Worm (Caenorhabditis elegans) whole organism, young adult: ENCODE measurements around the gene C26B2.8.

Experiments
- B0035.1 ChIP-seq: sonication (generic microtip); optimal IDR thresholded peaks from 2 replicates; lab custom pipeline; 2016; ENCODE audit warnings: missing genetic modification characterization, mild to moderate bottlenecking, missing compliant biosample characterization, missing genotype, missing genetic modification reagents
- B0336.3 ChIP-seq: fragments of 200-800 bp; sonication (Bioruptor generic); IDR thresholded peaks from 2 replicates; pipeline ENCODE4 v1.3.6; 2022; ENCODE audit warnings: missing genetic modification characterization, missing compliant biosample characterization
- D2030.7 ChIP-seq: fragments of 200-800 bp; sonication (Bioruptor generic); IDR thresholded peaks from 2 replicates; pipeline ENCODE4 v1.3.6; 2022; ENCODE audit warnings: missing genetic modification reagents, missing genetic modification characterization, missing compliant biosample characterization
- F33H1.4 ChIP-seq: fragments of 200-800 bp; sonication (Bioruptor generic); IDR thresholded peaks from 2 replicates; pipeline ENCODE4 v1.3.6; 2022; ENCODE audit warnings: missing genetic modification reagents, missing genetic modification characterization, missing compliant biosample characterization
- F39B2.1 ChIP-seq: fragments of 200-800 bp; sonication (Bioruptor generic); IDR thresholded peaks from 2 replicates; pipeline ENCODE4 v1.3.6; 2022; ENCODE audit warnings: missing genetic modification reagents, missing genetic modification characterization, missing compliant biosample characterization
- F52B5.7 ChIP-seq: sonication (generic microtip); optimal IDR thresholded peaks from 2 replicates; lab custom pipeline; 2016; ENCODE audit warnings: mild to moderate bottlenecking, missing genetic modification characterization, missing compliant biosample characterization
- F55B11.4 ChIP-seq: sonication (generic microtip); optimal IDR thresholded peaks from 2 replicates; lab custom pipeline; 2016; ENCODE audit warnings: missing compliant biosample characterization, missing genetic modification characterization, borderline replicate concordance; ENCODE audit not compliant: insufficient read depth
- F57A8.1 ChIP-seq: fragments of 200-800 bp; sonication (Bioruptor generic); optimal IDR thresholded peaks from 2 replicates; lab custom pipeline; 2018; ENCODE audit warnings: mild to moderate bottlenecking, missing genetic modification characterization, moderate library complexity, missing compliant biosample characterization
- T26A5.8 ChIP-seq: sonication (generic microtip); optimal IDR thresholded peaks from 2 replicates; lab custom pipeline; 2016; ENCODE audit warnings: missing genetic modification characterization, missing compliant biosample characterization
- Y53G8AR.9 ChIP-seq: fragments of 200-800 bp; sonication (Bioruptor generic); conservative IDR thresholded peaks from 2 replicates; pipeline ENCODE4 v1.3.6; 2022; ENCODE audit warnings: missing genetic modification reagents, missing genetic modification characterization, missing compliant biosample characterization
- ZK185.1 ChIP-seq: sonication (generic microtip); optimal IDR thresholded peaks from 2 replicates; lab custom pipeline; 2016; ENCODE audit warnings: mild to moderate bottlenecking, missing genetic modification characterization, missing compliant biosample characterization; ENCODE audit not compliant: poor library complexity, severe bottlenecking
- atf-7 ChIP-seq: sonication (generic microtip); optimal IDR thresholded peaks from 2 replicates; lab custom pipeline; 2017; ENCODE audit warnings: mild to moderate bottlenecking, missing genetic modification characterization, missing compliant biosample characterization
- athp-1 ChIP-seq: sonication (generic microtip); optimal IDR thresholded peaks from 2 replicates; lab custom pipeline; 2017; ENCODE audit warnings: mild to moderate bottlenecking, missing genetic modification characterization, missing compliant biosample characterization
- attf-5 ChIP-seq: fragments of 200-800 bp; sonication (Bioruptor generic); optimal IDR thresholded peaks from 2 replicates; lab custom pipeline; 2018; ENCODE audit warnings: mild to moderate bottlenecking, missing genetic modification characterization, missing compliant biosample characterization
- attf-6 ChIP-seq: fragments of 200-800 bp; sonication (Bioruptor generic); IDR thresholded peaks from 2 replicates; pipeline ENCODE4 v1.3.6; 2022; ENCODE audit warnings: missing genetic modification reagents, missing genetic modification characterization, missing compliant biosample characterization
- bed-2 ChIP-seq: fragments of 200-800 bp; sonication (Bioruptor generic); IDR thresholded peaks from 2 replicates; pipeline ENCODE4 v1.3.6; 2022; ENCODE audit warnings: missing genetic modification reagents, missing genetic modification characterization, missing compliant biosample characterization
- cebp-2 ChIP-seq: fragments of 200-800 bp; sonication (Bioruptor generic); IDR thresholded peaks from 2 replicates; pipeline ENCODE4 v1.3.6; 2022; ENCODE audit warnings: missing genetic modification characterization, missing compliant biosample characterization
- ceh-27 ChIP-seq: fragments of 200-800 bp; sonication (Bioruptor generic); optimal IDR thresholded peaks from 2 replicates; lab custom pipeline; 2018; ENCODE audit warnings: mild to moderate bottlenecking, missing genetic modification characterization, moderate library complexity, missing compliant biosample characterization
- ceh-58 ChIP-seq: fragments of 200-800 bp; sonication (Bioruptor generic); IDR thresholded peaks from 2 replicates; pipeline ENCODE4 v1.3.6; 2022; ENCODE audit warnings: missing genetic modification characterization, missing compliant biosample characterization
- ceh-79 ChIP-seq: sonication (generic microtip); optimal IDR thresholded peaks from 2 replicates; lab custom pipeline; 2017; ENCODE audit warnings: mild to moderate bottlenecking, missing genetic modification characterization, missing compliant biosample characterization
- chd-7 ChIP-seq: sonication (generic microtip); optimal IDR thresholded peaks from 2 replicates; lab custom pipeline; 2016; ENCODE audit warnings: mild to moderate bottlenecking, missing genetic modification characterization, moderate library complexity, missing compliant biosample characterization
- die-1 ChIP-seq: sonication (generic microtip); optimal IDR thresholded peaks from 2 replicates; lab custom pipeline; 2016; ENCODE audit warnings: missing genotype, mild to moderate bottlenecking, missing genetic modification characterization, missing compliant biosample characterization
- dox-1 ChIP-seq: fragments of 200-800 bp; sonication (Bioruptor generic); IDR thresholded peaks from 2 replicates; pipeline ENCODE4 v1.3.6; 2022; ENCODE audit warnings: missing genetic modification reagents, missing genetic modification characterization, missing compliant biosample characterization
- dpff-1 ChIP-seq: sonication (generic microtip); optimal IDR thresholded peaks from 2 replicates; lab custom pipeline; 2017; ENCODE audit warnings: mild to moderate bottlenecking, missing genetic modification characterization, missing compliant biosample characterization
- ekl-4 ChIP-seq: fragments of 200-800 bp; sonication (Bioruptor generic); IDR thresholded peaks from 2 replicates; pipeline ENCODE4 v1.3.6; 2022; ENCODE audit warnings: missing genetic modification reagents, missing genetic modification characterization, missing compliant biosample characterization
- gei-17 ChIP-seq: fragments of 200-800 bp; sonication (Bioruptor generic); optimal IDR thresholded peaks from 2 replicates; lab custom pipeline; 2018; ENCODE audit warnings: mild to moderate bottlenecking, missing genetic modification characterization, missing compliant biosample characterization
- lag-1 ChIP-seq: fragments of 200-800 bp; sonication (Bioruptor generic); IDR thresholded peaks from 2 replicates; pipeline ENCODE4 v1.3.6; 2022; ENCODE audit warnings: missing genetic modification reagents, missing genetic modification characterization, missing compliant biosample characterization
- lin-35 ChIP-seq, 3 experiments: fragments of 150-350 bp in 2 of 3; sonication (generic microtip) in 1 of 3; optimal IDR thresholded peaks; 2 replicates each; lab custom pipeline; 2014 to 2018; ENCODE audit warnings: missing biosample characterization in 3 of 3, missing genetic modification characterization in 3 of 3, missing genetic modification reagents in 3 of 3
- lin-40 ChIP-seq: sonication (generic microtip); optimal IDR thresholded peaks from 2 replicates; lab custom pipeline; 2016; ENCODE audit warnings: missing genetic modification characterization, mild to moderate bottlenecking, missing compliant biosample characterization, missing genotype, missing genetic modification reagents
- lin-54 ChIP-seq: fragments of 200-800 bp; sonication (Bioruptor generic); optimal IDR thresholded peaks from 2 replicates; lab custom pipeline; 2018; ENCODE audit warnings: mild to moderate bottlenecking, missing genetic modification characterization, missing compliant biosample characterization
- madf-3 ChIP-seq: fragments of 200-800 bp; sonication (Bioruptor generic); IDR thresholded peaks from 2 replicates; pipeline ENCODE4 v1.3.6; 2022; ENCODE audit warnings: missing genetic modification reagents, missing genetic modification characterization, missing compliant biosample characterization
- madf-6 ChIP-seq: fragments of 200-800 bp; sonication (Bioruptor generic); IDR thresholded peaks from 2 replicates; pipeline ENCODE4 v1.3.6; 2022; ENCODE audit warnings: missing genetic modification reagents, missing genetic modification characterization, missing compliant biosample characterization
- mxl-1 ChIP-seq: sonication (generic microtip); optimal IDR thresholded peaks from 2 replicates; lab custom pipeline; 2016; ENCODE audit warnings: missing genetic modification characterization, missing compliant biosample characterization
- nfya-1 ChIP-seq: sonication (generic microtip); optimal IDR thresholded peaks from 2 replicates; lab custom pipeline; 2017; ENCODE audit warnings: antibody characterized with exemption, missing compliant biosample characterization, missing genetic modification characterization, borderline replicate concordance; ENCODE audit not compliant: insufficient read depth
- nfya-2 ChIP-seq: fragments of 200-800 bp; sonication (Bioruptor generic); IDR thresholded peaks from 2 replicates; pipeline ENCODE4 v1.3.6; 2022; ENCODE audit warnings: missing genetic modification reagents, missing genetic modification characterization, missing compliant biosample characterization
- pbrm-1 ChIP-seq: fragments of 200-800 bp; sonication (Bioruptor generic); IDR thresholded peaks from 2 replicates; pipeline ENCODE4 v1.3.6; 2022; ENCODE audit warnings: missing genetic modification reagents, missing genetic modification characterization, missing compliant biosample characterization
- repo-1 ChIP-seq: sonication (generic microtip); optimal IDR thresholded peaks from 2 replicates; lab custom pipeline; 2017; ENCODE audit warnings: mild to moderate bottlenecking, missing genetic modification characterization, missing compliant biosample characterization
- sdz-38 ChIP-seq: sonication (generic microtip); optimal IDR thresholded peaks from 2 replicates; lab custom pipeline; 2016; ENCODE audit warnings: missing genotype, missing genetic modification characterization, missing compliant biosample characterization
- snpc-4 ChIP-seq, 5 experiments: fragments of 150-350 bp in 1 of 5; sonication (generic microtip) in 4 of 5; optimal IDR thresholded peaks; 2 replicates each; lab custom pipeline; 2014 to 2018; ENCODE audit warnings: missing genetic modification characterization in 5 of 5, missing biosample characterization in 3 of 5, antibody characterized with exemption in 2 of 5, mild to moderate bottlenecking in 2 of 5, missing compliant biosample characterization in 2 of 5, missing genotype in 2 of 5, moderate library complexity in 2 of 5, missing genetic modification reagents in 1 of 5
- xnd-1 ChIP-seq: sonication (generic microtip); optimal IDR thresholded peaks from 2 replicates; lab custom pipeline; 2016; ENCODE audit warnings: missing genotype, missing genetic modification reagents, missing genetic modification characterization, missing compliant biosample characterization
- ztf-25 ChIP-seq: fragments of 200-800 bp; sonication (Bioruptor generic); IDR thresholded peaks from 2 replicates; pipeline ENCODE4 v1.3.6; 2022; ENCODE audit warnings: missing genetic modification reagents, missing genetic modification characterization, missing compliant biosample characterization
- ztf-26 ChIP-seq: sonication (generic microtip); optimal IDR thresholded peaks from 2 replicates; lab custom pipeline; 2017; ENCODE audit warnings: missing genetic modification characterization, missing compliant biosample characterization

The C26B2.8 gene

ce11 chrIV:7982024-7982576, 31.8 kb upstream of the C26B2.8 start, which contains the start of gene arf-5 (continued):
- TF ChIP-seq bed-2 (GFP tag; lab: Robert Waterston, UW), result no peak
- TF ChIP-seq nfya-1 (tag; lab: Kevin White, UChicago), result no peak
- TF ChIP-seq D2030.7, result no peak
- TF ChIP-seq mxl-1 (tag; lab: Kevin White, UChicago), result no peak
- no peak for TF ChIP-seq ceh-58

- 0 out of 2 replicates have a peak, but pooled peaks have one; percentile 37 for TF ChIP-seq ceh-58
- TF ChIP-seq lin-40 (tag; lab: Kevin White, UChicago), result no peak
These were observed 30.9 kb upstream of the C26B2.8 start for ce11 chrIV:7983021-7983420.

- TF ChIP-seq B0035.1 (tag; lab: Kevin White, UChicago) (peak; percentile 28), ztf-25 (GFP tag; lab: Robert Waterston, UW) (no peak), ceh-58 (no peak), gei-17 (GFP tag; lab: Kevin White, UChicago) (peak; percentile 11), T26A5.8 (tag; lab: Kevin White, UChicago) (peak; percentile 37), F57A8.1 (GFP tag; lab: Kevin White, UChicago) (no peak), pbrm-1 (peak; percentile 16; the same call in 1 of the 2 replicates), B0336.3 (peak; percentile 91), dpff-1 (tag; lab: Kevin White, UChicago) (peak; percentile 7), athp-1 (tag; lab: Kevin White, UChicago) (peak; percentile 16), madf-3 (GFP tag; lab: Robert Waterston, UW) (peak; percentile 78; the same call in 1 of the 2 replicates), ceh-27 (GFP tag; lab: Kevin White, UChicago) (peak; percentile 3), lin-54 (GFP tag; lab: Kevin White, UChicago) (peak; percentile 24), F39B2.1 (GFP tag; lab: Robert Waterston, UW) (peak; percentile 29; the same call in 1 of the 2 replicates), repo-1 (tag; lab: Kevin White, UChicago) (peak; percentile 73), D2030.7 (0 out of 2 replicates have a peak, but pooled peaks have one; percentile 28), snpc-4 (GFP tag; optimal IDR thresholded peaks at IDR 0.05; lab: Kevin White, UChicago) (no peak), snpc-4 (tag; optimal IDR thresholded peaks at IDR 0.05; lab: Kevin White, UChicago) (peak in 1 of 4 experiments; percentile 35), ztf-26 (tag; lab: Kevin White, UChicago) (peak; percentile 23), Y53G8AR.9 (GFP tag; lab: Robert Waterston, UW) (peak; percentile 52; the same call in 1 of the 2 replicates), atf-7 (peak; percentile 7), attf-6 (peak; percentile 60; the same call in 1 of the 2 replicates), nfya-2 (GFP tag; lab: Robert Waterston, UW) (0 out of 2 replicates have a peak, but pooled peaks have one; percentile 6), madf-6 (peak; percentile 55), die-1 (tag; lab: Kevin White, UChicago) (peak; percentile 17), xnd-1 (tag; lab: Kevin White, UChicago) (peak; percentile 16), chd-7 (tag; lab: Kevin White, UChicago) (peak; percentile 45), F52B5.7 (tag; lab: Kevin White, UChicago) (peak; percentile 89), cebp-2 (GFP tag; lab: Robert Waterston, UW) (0 out of 2 replicates have a peak, but pooled peaks have one; percentile 6), F33H1.4 (GFP tag; lab: Robert Waterston, UW) (0 out of 2 replicates have a peak, but pooled peaks have one; percentile 7), lin-35 (GFP tag; optimal IDR thresholded peaks at IDR 0.05; lab: Kevin White, UChicago) (peak in 1 of 3 experiments; percentile 9), dox-1 (GFP tag; lab: Robert Waterston, UW) (peak; percentile 30; the same call in 1 of the 2 replicates), ceh-79 (tag; lab: Kevin White, UChicago) (peak; percentile 19), ekl-4 (GFP tag; lab: Robert Waterston, UW) (0 out of 2 replicates have a peak, but pooled peaks have one; percentile 30), ZK185.1 (no peak), mxl-1 (tag; lab: Kevin White, UChicago) (no peak), F55B11.4 (tag; lab: Kevin White, UChicago) (no peak), attf-5 (peak; percentile 5), sdz-38 (no peak), lag-1 (GFP tag; lab: Robert Waterston, UW) (no peak)
These were observed 30.1 kb upstream of the C26B2.8 start for ce11 chrIV:7983728-7984346.
